Worm (Caenorhabditis elegans): ENCODE results near the gene fan-1.

The fan-1 gene

ce11 chrIV:6501277-6501676 lies 47.2 kb upstream of the fan-1 start:
- peak; percentile 81 for TF ChIP-seq snpc-1.2 (GFP tag; IDR thresholded peaks at IDR 0.05)

- TF ChIP-seq fkh-10 (GFP tag; optimal IDR thresholded peaks at IDR 0.05) (no peak), daf-16 (GFP tag; optimal IDR thresholded peaks at IDR 0.05) (no peak), daf-16 (tag; optimal IDR thresholded peaks at IDR 0.05) (peak; percentile 92), nhr-28 (tag; optimal IDR thresholded peaks at IDR 0.05) (peak; percentile 16), F49E8.2 (tag; optimal IDR thresholded peaks at IDR 0.05; ENCODE audit: borderline replicate concordance) (no peak), pqm-1 (tag; optimal IDR thresholded peaks at IDR 0.05) (peak; percentile 75), F37D6.2 (tag; optimal IDR thresholded peaks at IDR 0.05) (no peak), dve-1 (tag; optimal IDR thresholded peaks at IDR 0.05; ENCODE audit: insufficient read depth) (peak; percentile 74), lin-39 (tag; optimal IDR thresholded peaks at IDR 0.05) (no peak)
These were observed 45.8 kb upstream of the fan-1 start for ce11 chrIV:6502725-6503124.

- TF ChIP-seq aly-2 (tag; optimal IDR thresholded peaks at IDR 0.05) (no peak), unc-39 (tag; optimal IDR thresholded peaks at IDR 0.05) (no peak), F49E8.2 (tag; optimal IDR thresholded peaks at IDR 0.05; ENCODE audit: borderline replicate concordance) (no peak), daf-16 (GFP tag; optimal IDR thresholded peaks at IDR 0.05) (no peak), daf-16 (tag; optimal IDR thresholded peaks at IDR 0.05) (peak; percentile 81), hlh-11 (tag; optimal IDR thresholded peaks at IDR 0.05) (no peak), nhr-41 (GFP tag; IDR thresholded peaks at IDR 0.05) (no peak)
These were observed 42.1 kb upstream of the fan-1 start, which contains the start of gene pqn-89 for ce11 chrIV:6506424-6506823. pqn-89 (plus strand) TSS chrIV:6506724.

ce11 chrIV:6511767-6512166 lies 36.7 kb upstream of the fan-1 start:
- TF ChIP-seq lim-7 (GFP tag; IDR thresholded peaks at IDR 0.05): no peak
- no peak for TF ChIP-seq skn-1 (tag; optimal IDR thresholded peaks at IDR 0.05)
- no peak for TF ChIP-seq nhr-77 (tag; optimal IDR thresholded peaks at IDR 0.05)
- TF ChIP-seq ctbp-1 (GFP tag; IDR thresholded peaks at IDR 0.05): no peak
- TF ChIP-seq rbr-2 (tag; optimal IDR thresholded peaks at IDR 0.05): no peak
- TF ChIP-seq hlh-30 (tag; optimal IDR thresholded peaks at IDR 0.05; ENCODE audit: insufficient read depth): no peak
- TF ChIP-seq mep-1 (tag; optimal IDR thresholded peaks at IDR 0.05): no peak
- no peak for TF ChIP-seq F44E2.7 (GFP tag; IDR thresholded peaks at IDR 0.05)
- no peak for TF ChIP-seq pqm-1 (tag; optimal IDR thresholded peaks at IDR 0.05)
- no peak for TF ChIP-seq nhr-25 (tag; optimal IDR thresholded peaks at IDR 0.05; ENCODE audit: borderline replicate concordance, insufficient read depth)
- TF ChIP-seq spr-1 (tag; optimal IDR thresholded peaks at IDR 0.05): no peak
- no peak for TF ChIP-seq tag-97 (GFP tag; IDR thresholded peaks at IDR 0.05)
- TF ChIP-seq mdt-29 (GFP tag; IDR thresholded peaks at IDR 0.05): no peak
- TF ChIP-seq Y5F2A.4 (GFP tag; optimal IDR thresholded peaks at IDR 0.05): no peak

ce11 chrIV:6514700-6515099 lies 33.8 kb upstream of the fan-1 start:
- no peak for TF ChIP-seq zip-11 (GFP tag; IDR thresholded peaks at IDR 0.05)
- TF ChIP-seq nhr-11 (tag; optimal IDR thresholded peaks at IDR 0.05): peak; percentile 69
- TF ChIP-seq F37D6.2 (tag; optimal IDR thresholded peaks at IDR 0.05): peak; percentile 77
- peak; percentile 35 for TF ChIP-seq nhr-48 (tag; optimal IDR thresholded peaks at IDR 0.05)
- TF ChIP-seq ceh-44 (GFP tag; IDR thresholded peaks at IDR 0.05): no peak
- peak; percentile 32 for TF ChIP-seq fkh-10 (GFP tag; optimal IDR thresholded peaks at IDR 0.05)
- TF ChIP-seq rbr-2 (tag; optimal IDR thresholded peaks at IDR 0.05): peak; percentile 26
- TF ChIP-seq ztf-7 (tag; optimal IDR thresholded peaks at IDR 0.05): no peak
- TF ChIP-seq tra-1 (GFP tag; IDR thresholded peaks at IDR 0.05): no peak
- TF ChIP-seq dpl-1 (GFP tag; optimal IDR thresholded peaks at IDR 0.05): no peak
- TF ChIP-seq mes-2 (tag; optimal IDR thresholded peaks at IDR 0.05; ENCODE audit: poor library complexity, severe bottlenecking): no peak
- TF ChIP-seq F44E2.7 (GFP tag; IDR thresholded peaks at IDR 0.05): no peak
- TF ChIP-seq aha-1 (tag): peak; percentile 93
- TF ChIP-seq spr-3 (GFP tag; optimal IDR thresholded peaks at IDR 0.05): no peak
- TF ChIP-seq lsy-2 (tag; optimal IDR thresholded peaks at IDR 0.05): peak in 1 of 2 experiments; percentile 66
- no peak for TF ChIP-seq snpc-1.2 (GFP tag; IDR thresholded peaks at IDR 0.05)
- TF ChIP-seq unc-62 (GFP tag; optimal IDR thresholded peaks at IDR 0.05 in 1 of 2): peak in 1 of 2 experiments; percentile 80
- no peak for TF ChIP-seq unc-62 (tag; optimal IDR thresholded peaks at IDR 0.05)
- no peak for TF ChIP-seq dmd-9 (GFP tag; IDR thresholded peaks at IDR 0.05)

Measured in whole organism, L4 larva.